Worm (Caenorhabditis elegans): ENCODE data around the gene Y37H2C.4.

The Y37H2C.4 gene

ce11 chrV:18253494-18253893 is 17.0 kb upstream of the Y37H2C.4 start, which contains the start of gene R10E8.2:
Gene R10E8.2, plus strand, starts transcription at chrV:18253794.
- TF ChIP-seq rcor-1 (GFP tag; IDR thresholded peaks at IDR 0.05) (no peak), dpff-1 (tag; optimal IDR thresholded peaks at IDR 0.05) (no peak), F52B5.7 (tag; optimal IDR thresholded peaks at IDR 0.05) (no peak), B0336.3 (GFP tag; IDR thresholded peaks at IDR 0.05) (no peak), F55B11.4 (tag; optimal IDR thresholded peaks at IDR 0.05; ENCODE audit: borderline replicate concordance, insufficient read depth) (no peak), Y79H2A.3 (GFP tag; conservative IDR thresholded peaks at IDR 0.05) (no peak), efl-1 (GFP tag; optimal IDR thresholded peaks at IDR 0.05) (no peak), hmg-1.2 (GFP tag; IDR thresholded peaks at IDR 0.05) (no peak), T07F8.4 (tag; optimal IDR thresholded peaks at IDR 0.05) (no peak), lin-26 (GFP tag; IDR thresholded peaks at IDR 0.05) (no peak), lir-1 (GFP tag; conservative IDR thresholded peaks at IDR 0.05) (no peak), cebp-1 (GFP tag; IDR thresholded peaks at IDR 0.05) (no peak), cebp-1 (tag; optimal IDR thresholded peaks at IDR 0.05) (no peak), ztf-26 (tag; optimal IDR thresholded peaks at IDR 0.05) (no peak), bed-1 (GFP tag; IDR thresholded peaks at IDR 0.05) (no peak), F57A8.1 (GFP tag; optimal IDR thresholded peaks at IDR 0.05) (no peak)

ce11 chrV:18254483-18254882 is 16.0 kb upstream of the Y37H2C.4 start, which contains the start of gene R10E8.5:
Gene R10E8.5, plus strand, starts transcription at chrV:18254783.
- TF ChIP-seq nfya-1 (tag; optimal IDR thresholded peaks at IDR 0.05; ENCODE audit: borderline replicate concordance, insufficient read depth) (no peak), Y95B8A.8 (GFP tag; IDR thresholded peaks at IDR 0.05) (no peak), gei-17 (GFP tag; optimal IDR thresholded peaks at IDR 0.05) (no peak), tbp1 (GFP tag; optimal IDR thresholded peaks at IDR 0.05) (no peak), akir-1 (GFP tag; optimal IDR thresholded peaks at IDR 0.05) (no peak), pha-4 (tag; optimal IDR thresholded peaks at IDR 0.05) (no peak), F23B12.7 (tag; optimal IDR thresholded peaks at IDR 0.05; ENCODE audit: insufficient read depth) (no peak), ztf-3 (GFP tag; optimal IDR thresholded peaks at IDR 0.05) (no peak), F33H1.4 (GFP tag; IDR thresholded peaks at IDR 0.05) (no peak), mes-4 (tag; optimal IDR thresholded peaks at IDR 0.05) (no peak), mxl-1 (tag; optimal IDR thresholded peaks at IDR 0.05) (no peak), nhr-179 (tag; optimal IDR thresholded peaks at IDR 0.05) (no peak), ZK185.1 (tag; optimal IDR thresholded peaks at IDR 0.05; ENCODE audit: poor library complexity, severe bottlenecking) (no peak), tbx-9 (tag; optimal IDR thresholded peaks at IDR 0.05; ENCODE audit: borderline replicate concordance) (no peak), athp-1 (tag; optimal IDR thresholded peaks at IDR 0.05) (no peak), dpl-1 (GFP tag; optimal IDR thresholded peaks at IDR 0.05) (no peak), F37B4.10 (GFP tag; IDR thresholded peaks at IDR 0.05) (no peak), lin-40 (tag; optimal IDR thresholded peaks at IDR 0.05) (no peak), K12H6.12 (tag; optimal IDR thresholded peaks at IDR 0.05) (no peak)

- TF ChIP-seq madf-3 (GFP tag; IDR thresholded peaks at IDR 0.05) (no peak), F57C9.4 (tag; optimal IDR thresholded peaks at IDR 0.05) (no peak), lir-1 (GFP tag; conservative IDR thresholded peaks at IDR 0.05) (no peak), F37B4.10 (GFP tag; IDR thresholded peaks at IDR 0.05) (no peak), bed-1 (GFP tag; IDR thresholded peaks at IDR 0.05) (no peak), dox-1 (GFP tag; IDR thresholded peaks at IDR 0.05) (no peak), ztf-18 (tag; optimal IDR thresholded peaks at IDR 0.05) (no peak), rpc-1 (optimal IDR thresholded peaks at IDR 0.05) (no peak), rpc-1 (tag; optimal IDR thresholded peaks at IDR 0.05) (no peak), lag-1 (GFP tag; IDR thresholded peaks at IDR 0.05) (no peak), K12H6.12 (tag; optimal IDR thresholded peaks at IDR 0.05) (no peak), F55B11.4 (tag; optimal IDR thresholded peaks at IDR 0.05; ENCODE audit: borderline replicate concordance, insufficient read depth) (no peak), pha-4 (tag; optimal IDR thresholded peaks at IDR 0.05) (no peak), gei-17 (GFP tag; optimal IDR thresholded peaks at IDR 0.05) (no peak), B0019.2 (GFP tag; conservative IDR thresholded peaks at IDR 0.05) (no peak)
Measured at ce11 chrV:18265514-18265913, 5.0 kb upstream of the Y37H2C.4 start.

All from whole organism, young adult.